Worm (Caenorhabditis elegans) whole organism, L3 larva: Measurements from ENCODE around the gene ilys-6.
A peak's percentile ranks its signal among the peaks of the same experiment; 100 is the strongest.

Experiments
- R02D3.7 ChIP-seq: fragments of 150-350 bp; optimal IDR thresholded peaks from 2 replicates; lab custom pipeline; 2014; ENCODE audit warnings: missing biosample characterization, missing genetic modification characterization
- ZK546.5 ChIP-seq: sonication (generic microtip); optimal IDR thresholded peaks from 2 replicates; lab custom pipeline; 2017; ENCODE audit warnings: missing biosample characterization, missing genetic modification characterization
- aly-2 ChIP-seq: fragments of 150-350 bp; optimal IDR thresholded peaks from 2 replicates; lab custom pipeline; 2014; ENCODE audit warnings: missing biosample characterization, missing genetic modification characterization
- ama-1 ChIP-seq: fragments of 150-350 bp; optimal IDR thresholded peaks from 2 replicates; lab custom pipeline; 2018
- ceh-9 ChIP-seq: sonication (generic microtip); optimal IDR thresholded peaks from 2 replicates; lab custom pipeline; 2018; ENCODE audit warnings: missing biosample characterization, missing genetic modification characterization
- egl-27 ChIP-seq: sonication (generic microtip); optimal IDR thresholded peaks from 4 replicates; lab custom pipeline; 2017; ENCODE audit warnings: missing biosample characterization, missing genetic modification reagents, missing genetic modification characterization
- egl-5 ChIP-seq: fragments of 150-350 bp; optimal IDR thresholded peaks from 2 replicates; lab custom pipeline; 2017; ENCODE audit warnings: missing biosample characterization, missing genetic modification reagents, missing genetic modification characterization, inconsistent platforms
- elt-1 ChIP-seq: fragments of 150-350 bp; optimal IDR thresholded peaks from 2 replicates; lab custom pipeline; 2014; ENCODE audit warnings: missing biosample characterization, missing genetic modification characterization
- elt-2 ChIP-seq: sonication (generic microtip); optimal IDR thresholded peaks from 2 replicates; lab custom pipeline; 2016; ENCODE audit warnings: missing genetic modification reagents, mild to moderate bottlenecking, missing genetic modification characterization, missing compliant biosample characterization
- elt-3 ChIP-seq, 3 experiments: fragments of 150-350 bp in 1 of 3; sonication (generic microtip) in 2 of 3; optimal IDR thresholded peaks; 2 replicates in 2 of 3; 4 replicates in 1 of 3; lab custom pipeline; 2014 to 2017; ENCODE audit warnings: missing biosample characterization in 3 of 3, missing genetic modification characterization in 3 of 3
- eor-1 ChIP-seq, 2 experiments: fragments of 150-350 bp; optimal IDR thresholded peaks; 2 replicates each; lab custom pipeline; 2014 to 2018; ENCODE audit warnings: missing biosample characterization in 2 of 2, missing genetic modification characterization in 2 of 2
- fkh-10 ChIP-seq: sonication (generic microtip); optimal IDR thresholded peaks from 2 replicates; lab custom pipeline; 2017; ENCODE audit warnings: missing biosample characterization, missing genetic modification reagents, missing genetic modification characterization
- fkh-2 ChIP-seq: fragments of 150-350 bp; optimal IDR thresholded peaks from 2 replicates; lab custom pipeline; 2014; ENCODE audit warnings: missing biosample characterization, missing genetic modification reagents, missing genetic modification characterization
- hmg-11 ChIP-seq: sonication (generic microtip); optimal IDR thresholded peaks from 2 replicates; lab custom pipeline; 2016; ENCODE audit warnings: missing genetic modification characterization, missing compliant biosample characterization
- jun-1 ChIP-seq: fragments of 150-350 bp; optimal IDR thresholded peaks from 2 replicates; lab custom pipeline; 2014; ENCODE audit warnings: missing biosample characterization, missing genetic modification reagents, missing genetic modification characterization
- lin-15B ChIP-seq: fragments of 150-350 bp; optimal IDR thresholded peaks from 2 replicates; lab custom pipeline; 2014; ENCODE audit warnings: missing biosample characterization, missing genetic modification characterization
- lin-39 ChIP-seq: fragments of 150-350 bp; optimal IDR thresholded peaks from 2 replicates; lab custom pipeline; 2018; ENCODE audit warnings: missing biosample characterization, missing genetic modification reagents, missing genetic modification characterization
- mdl-1 ChIP-seq: fragments of 150-350 bp; optimal IDR thresholded peaks from 2 replicates; lab custom pipeline; 2014; ENCODE audit warnings: missing biosample characterization, missing genetic modification characterization
- mml-1 ChIP-seq: fragments of 150-350 bp; sonication (generic microtip); optimal IDR thresholded peaks from 3 replicates; lab custom pipeline; 2014; ENCODE audit warnings: missing biosample characterization, missing genetic modification characterization
- nfya-1 ChIP-seq: sonication (generic microtip); optimal IDR thresholded peaks from 2 replicates; lab custom pipeline; 2017; ENCODE audit warnings: missing genetic modification characterization, mild to moderate bottlenecking, missing compliant biosample characterization, antibody characterized with exemption, moderate library complexity; ENCODE audit not compliant: insufficient read depth
- nhr-11 ChIP-seq: fragments of 150-350 bp; optimal IDR thresholded peaks from 2 replicates; lab custom pipeline; 2014; ENCODE audit warnings: missing biosample characterization, missing genetic modification characterization
- nhr-12 ChIP-seq: fragments of 150-350 bp; optimal IDR thresholded peaks from 2 replicates; lab custom pipeline; 2014; ENCODE audit warnings: missing biosample characterization, missing genetic modification characterization
- nhr-23 ChIP-seq: fragments of 150-350 bp; optimal IDR thresholded peaks from 2 replicates; lab custom pipeline; 2014; ENCODE audit warnings: missing biosample characterization, missing genetic modification reagents, missing genetic modification characterization
- nhr-25 ChIP-seq: sonication (generic microtip); optimal IDR thresholded peaks from 2 replicates; lab custom pipeline; 2017; ENCODE audit warnings: missing biosample characterization, missing genetic modification characterization
- nhr-43 ChIP-seq: sonication (generic microtip); optimal IDR thresholded peaks from 2 replicates; lab custom pipeline; 2016; ENCODE audit warnings: mild to moderate bottlenecking, missing genetic modification characterization, missing compliant biosample characterization; ENCODE audit not compliant: poor library complexity, severe bottlenecking
- nhr-67 ChIP-seq: fragments of 150-350 bp; optimal IDR thresholded peaks from 2 replicates; lab custom pipeline; 2014; ENCODE audit warnings: missing biosample characterization, missing genetic modification characterization
- pha-4 ChIP-seq: fragments of 150-350 bp; optimal IDR thresholded peaks from 2 replicates; lab custom pipeline; 2014; ENCODE audit warnings: missing biosample characterization, missing genetic modification reagents, missing genetic modification characterization
- pqm-1 ChIP-seq: fragments of 150-350 bp; optimal IDR thresholded peaks from 2 replicates; lab custom pipeline; 2017; ENCODE audit warnings: missing biosample characterization, missing genetic modification characterization, inconsistent platforms
- sea-2 ChIP-seq: fragments of 150-350 bp; sonication (generic microtip); optimal IDR thresholded peaks from 4 replicates; lab custom pipeline; 2014; ENCODE audit warnings: missing biosample characterization, missing genetic modification reagents, missing genetic modification characterization
- skn-1 ChIP-seq: fragments of 150-350 bp; optimal IDR thresholded peaks from 2 replicates; lab custom pipeline; 2014; ENCODE audit warnings: missing biosample characterization, missing genetic modification characterization
- snpc-4 ChIP-seq: fragments of 150-350 bp; optimal IDR thresholded peaks from 2 replicates; lab custom pipeline; 2014; ENCODE audit warnings: missing biosample characterization, missing genetic modification characterization
- tbx-2 ChIP-seq: sonication (generic microtip); optimal IDR thresholded peaks from 2 replicates; lab custom pipeline; 2016; ENCODE audit warnings: mild to moderate bottlenecking, missing genetic modification characterization, missing compliant biosample characterization
- unc-39 ChIP-seq: sonication (generic microtip); optimal IDR thresholded peaks from 4 replicates; lab custom pipeline; 2017; ENCODE audit warnings: missing biosample characterization, missing genetic modification characterization
- unc-62 ChIP-seq: fragments of 150-350 bp; sonication (generic microtip); optimal IDR thresholded peaks from 4 replicates; lab custom pipeline; 2014; ENCODE audit warnings: missing biosample characterization, missing genetic modification reagents, missing genetic modification characterization
- zag-1 ChIP-seq: fragments of 150-350 bp; optimal IDR thresholded peaks from 2 replicates; lab custom pipeline; 2014; ENCODE audit warnings: missing biosample characterization, missing genetic modification characterization

ilys-6 gene

ce11 chrIV:4032350-4032749, 31.1 kb downstream of the ilys-6 start:
- TF ChIP-seq eor-1 (tag; optimal IDR thresholded peaks at IDR 0.05; lab: Kevin White, UChicago) (no peak), mdl-1 (no peak), nhr-25 (tag; lab: Kevin White, UChicago) (no peak), nhr-23 (no peak), unc-39 (tag; lab: Kevin White, UChicago) (no peak), elt-2 (tag; lab: Kevin White, UChicago) (peak; percentile 70), nhr-11 (no peak), tbx-2 (tag; lab: Kevin White, UChicago) (no peak), nhr-12 (no peak), ceh-9 (no peak), aly-2 (tag; lab: Kevin White, UChicago) (no peak), pqm-1 (tag; lab: Kevin White, UChicago) (no peak), elt-3 (tag; optimal IDR thresholded peaks at IDR 0.05; lab: Kevin White, UChicago) (peak in 2 of 3 experiments; percentile 57 to 87), mml-1 (no peak), hmg-11 (tag; lab: Kevin White, UChicago) (no peak)
- TF ChIP-seq, all 47 proteins: peak for 2

- peak; percentile 75 for TF ChIP-seq nhr-23
- peak; percentile 56 for TF ChIP-seq nhr-43
- TF ChIP-seq lin-15B (tag; lab: Kevin White, UChicago) = peak; percentile 92
- peak; percentile 48 for TF ChIP-seq unc-62 (GFP tag; lab: Kevin White, UChicago)
- no peak for TF ChIP-seq zag-1 (tag; lab: Kevin White, UChicago)
- TF ChIP-seq nhr-25 (tag; lab: Kevin White, UChicago) = peak; percentile 84
- TF ChIP-seq R02D3.7 (tag; lab: Kevin White, UChicago) = peak; percentile 28
- no peak for TF ChIP-seq elt-2 (tag; lab: Kevin White, UChicago)
- TF ChIP-seq elt-3 (tag; optimal IDR thresholded peaks at IDR 0.05; lab: Kevin White, UChicago) = peak in 1 of 3 experiments; percentile 15
- TF ChIP-seq sea-2 (GFP tag; lab: Kevin White, UChicago) = no peak
- no peak for TF ChIP-seq fkh-10 (GFP tag; lab: Kevin White, UChicago)
- peak; percentile 76 for TF ChIP-seq elt-1 (tag; lab: Kevin White, UChicago)
Measured at ce11 chrIV:4030917-4031599, 32.4 kb downstream of the ilys-6 start.

- TF ChIP-seq elt-2 (tag; lab: Kevin White, UChicago) (peak; percentile 75), pqm-1 (tag; lab: Kevin White, UChicago) (peak; percentile 41), nhr-25 (tag; lab: Kevin White, UChicago) (peak; percentile 33), ama-1 (lab: Kevin White, UChicago) (peak; percentile 60), ZK546.5 (tag; lab: Kevin White, UChicago) (no peak), unc-39 (tag; lab: Kevin White, UChicago) (no peak), jun-1 (peak; percentile 15)
- TF ChIP-seq, all 47 proteins: peak for 5
Measured at ce11 chrIV:4029288-4029687, 34.2 kb downstream of the ilys-6 start.

- TF ChIP-seq R02D3.7 (tag; lab: Kevin White, UChicago) = no peak
- TF ChIP-seq mdl-1 = peak; percentile 40
- peak; percentile 59 for TF ChIP-seq egl-27
- TF ChIP-seq hmg-11 (tag; lab: Kevin White, UChicago) = peak; percentile 47
- peak; percentile 77 for TF ChIP-seq pha-4 (tag; lab: Kevin White, UChicago)
- peak; percentile 78 for TF ChIP-seq skn-1
- peak; percentile 41 for TF ChIP-seq nhr-43
- TF ChIP-seq ZK546.5 (tag; lab: Kevin White, UChicago) = no peak
- TF ChIP-seq lin-15B (tag; lab: Kevin White, UChicago) = peak; percentile 3
- TF ChIP-seq elt-2 (tag; lab: Kevin White, UChicago) = peak; percentile 84
- TF ChIP-seq fkh-2 (tag; lab: Kevin White, UChicago) = no peak
- peak; percentile 55 for TF ChIP-seq nhr-23
- peak; percentile 91 for TF ChIP-seq lin-39 (tag; lab: Kevin White, UChicago)
- peak; percentile 62 for TF ChIP-seq snpc-4 (tag; lab: Kevin White, UChicago)
- TF ChIP-seq elt-1 (tag; lab: Kevin White, UChicago) = peak; percentile 17
- peak; percentile 54 for TF ChIP-seq nfya-1 (tag; lab: Kevin White, UChicago)
- no peak for TF ChIP-seq aly-2 (tag; lab: Kevin White, UChicago)
- peak; percentile 54 for TF ChIP-seq jun-1
- TF ChIP-seq tbx-2 (tag; lab: Kevin White, UChicago) = peak; percentile 26
- TF ChIP-seq unc-39 (tag; lab: Kevin White, UChicago) = no peak
- TF ChIP-seq pqm-1 (tag; lab: Kevin White, UChicago) = peak; percentile 22
- TF ChIP-seq ama-1 (lab: Kevin White, UChicago) = peak; percentile 26
- no peak for TF ChIP-seq sea-2 (GFP tag; lab: Kevin White, UChicago)
- no peak for TF ChIP-seq egl-5
- no peak for TF ChIP-seq nhr-67 (tag; lab: Kevin White, UChicago)
- no peak for TF ChIP-seq elt-3 (tag; optimal IDR thresholded peaks at IDR 0.05; lab: Kevin White, UChicago)
- peak; percentile 89 for TF ChIP-seq nhr-25 (tag; lab: Kevin White, UChicago)
Measured at ce11 chrIV:4028177-4028576, 35.3 kb downstream of the ilys-6 start.
